Worm (Caenorhabditis elegans) whole organism, L3 larva: ENCODE data around the gene nhr-100.
"Not testable (repeated sequence)": the region's sequence is repeated elsewhere in the genome, so short reads cannot be mapped to it uniquely, and the experiment has no call there.

Experiments used
- R02D3.7 ChIP-seq: fragments of 150-350 bp; optimal IDR thresholded peaks from 2 replicates; lab custom pipeline; 2014; ENCODE audit warnings: missing biosample characterization, missing genetic modification characterization
- ZK546.5 ChIP-seq: sonication (generic microtip); optimal IDR thresholded peaks from 2 replicates; lab custom pipeline; 2017; ENCODE audit warnings: missing biosample characterization, missing genetic modification characterization
- aly-2 ChIP-seq: fragments of 150-350 bp; optimal IDR thresholded peaks from 2 replicates; lab custom pipeline; 2014; ENCODE audit warnings: missing biosample characterization, missing genetic modification characterization
- ama-1 ChIP-seq: fragments of 150-350 bp; optimal IDR thresholded peaks from 2 replicates; lab custom pipeline; 2018
- ceh-16 ChIP-seq: sonication (generic microtip); optimal IDR thresholded peaks from 2 replicates; lab custom pipeline; 2017; ENCODE audit warnings: missing biosample characterization, missing genetic modification characterization
- ceh-82 ChIP-seq: fragments of 150-350 bp; optimal IDR thresholded peaks from 2 replicates; lab custom pipeline; 2014; ENCODE audit warnings: missing biosample characterization, missing genetic modification characterization
- ceh-9 ChIP-seq: sonication (generic microtip); optimal IDR thresholded peaks from 2 replicates; lab custom pipeline; 2018; ENCODE audit warnings: missing biosample characterization, missing genetic modification characterization
- egl-27 ChIP-seq: sonication (generic microtip); optimal IDR thresholded peaks from 4 replicates; lab custom pipeline; 2017; ENCODE audit warnings: missing biosample characterization, missing genetic modification reagents, missing genetic modification characterization
- elt-1 ChIP-seq: fragments of 150-350 bp; optimal IDR thresholded peaks from 2 replicates; lab custom pipeline; 2014; ENCODE audit warnings: missing biosample characterization, missing genetic modification characterization
- elt-2 ChIP-seq: sonication (generic microtip); optimal IDR thresholded peaks from 2 replicates; lab custom pipeline; 2016; ENCODE audit warnings: missing genetic modification reagents, mild to moderate bottlenecking, missing genetic modification characterization, missing compliant biosample characterization
- elt-3 ChIP-seq, 3 experiments: fragments of 150-350 bp in 1 of 3; sonication (generic microtip) in 2 of 3; optimal IDR thresholded peaks; 2 replicates in 2 of 3; 4 replicates in 1 of 3; lab custom pipeline; 2014 to 2017; ENCODE audit warnings: missing biosample characterization in 3 of 3, missing genetic modification characterization in 3 of 3
- eor-1 ChIP-seq, 2 experiments: fragments of 150-350 bp; optimal IDR thresholded peaks; 2 replicates each; lab custom pipeline; 2014 to 2018; ENCODE audit warnings: missing biosample characterization in 2 of 2, missing genetic modification characterization in 2 of 2
- fos-1 ChIP-seq: fragments of 150-350 bp; optimal IDR thresholded peaks from 2 replicates; lab custom pipeline; 2014; ENCODE audit warnings: missing biosample characterization, missing genetic modification characterization
- lin-15B ChIP-seq: fragments of 150-350 bp; optimal IDR thresholded peaks from 2 replicates; lab custom pipeline; 2014; ENCODE audit warnings: missing biosample characterization, missing genetic modification characterization
- lin-39 ChIP-seq: fragments of 150-350 bp; optimal IDR thresholded peaks from 2 replicates; lab custom pipeline; 2018; ENCODE audit warnings: missing biosample characterization, missing genetic modification reagents, missing genetic modification characterization
- mdl-1 ChIP-seq: fragments of 150-350 bp; optimal IDR thresholded peaks from 2 replicates; lab custom pipeline; 2014; ENCODE audit warnings: missing biosample characterization, missing genetic modification characterization
- mml-1 ChIP-seq: fragments of 150-350 bp; sonication (generic microtip); optimal IDR thresholded peaks from 3 replicates; lab custom pipeline; 2014; ENCODE audit warnings: missing biosample characterization, missing genetic modification characterization
- nfya-1 ChIP-seq: sonication (generic microtip); optimal IDR thresholded peaks from 2 replicates; lab custom pipeline; 2017; ENCODE audit warnings: missing genetic modification characterization, mild to moderate bottlenecking, missing compliant biosample characterization, antibody characterized with exemption, moderate library complexity; ENCODE audit not compliant: insufficient read depth
- nhr-12 ChIP-seq: fragments of 150-350 bp; optimal IDR thresholded peaks from 2 replicates; lab custom pipeline; 2014; ENCODE audit warnings: missing biosample characterization, missing genetic modification characterization
- nhr-25 ChIP-seq: sonication (generic microtip); optimal IDR thresholded peaks from 2 replicates; lab custom pipeline; 2017; ENCODE audit warnings: missing biosample characterization, missing genetic modification characterization
- nhr-43 ChIP-seq: sonication (generic microtip); optimal IDR thresholded peaks from 2 replicates; lab custom pipeline; 2016; ENCODE audit warnings: mild to moderate bottlenecking, missing genetic modification characterization, missing compliant biosample characterization; ENCODE audit not compliant: poor library complexity, severe bottlenecking
- pqm-1 ChIP-seq: fragments of 150-350 bp; optimal IDR thresholded peaks from 2 replicates; lab custom pipeline; 2017; ENCODE audit warnings: missing biosample characterization, missing genetic modification characterization, inconsistent platforms
- sea-2 ChIP-seq: fragments of 150-350 bp; sonication (generic microtip); optimal IDR thresholded peaks from 4 replicates; lab custom pipeline; 2014; ENCODE audit warnings: missing biosample characterization, missing genetic modification reagents, missing genetic modification characterization
- skn-1 ChIP-seq: fragments of 150-350 bp; optimal IDR thresholded peaks from 2 replicates; lab custom pipeline; 2014; ENCODE audit warnings: missing biosample characterization, missing genetic modification characterization
- tbx-2 ChIP-seq: sonication (generic microtip); optimal IDR thresholded peaks from 2 replicates; lab custom pipeline; 2016; ENCODE audit warnings: mild to moderate bottlenecking, missing genetic modification characterization, missing compliant biosample characterization
- unc-39 ChIP-seq: sonication (generic microtip); optimal IDR thresholded peaks from 4 replicates; lab custom pipeline; 2017; ENCODE audit warnings: missing biosample characterization, missing genetic modification characterization
- zag-1 ChIP-seq: fragments of 150-350 bp; optimal IDR thresholded peaks from 2 replicates; lab custom pipeline; 2014; ENCODE audit warnings: missing biosample characterization, missing genetic modification characterization
- ztf-11 ChIP-seq: fragments of 150-350 bp; optimal IDR thresholded peaks from 2 replicates; lab custom pipeline; 2014; ENCODE audit warnings: missing biosample characterization, missing genetic modification characterization
- ztf-4 ChIP-seq: fragments of 150-350 bp; optimal IDR thresholded peaks from 2 replicates; lab custom pipeline; 2014; ENCODE audit warnings: missing biosample characterization, missing genetic modification characterization

The nhr-100 gene

DNA sequence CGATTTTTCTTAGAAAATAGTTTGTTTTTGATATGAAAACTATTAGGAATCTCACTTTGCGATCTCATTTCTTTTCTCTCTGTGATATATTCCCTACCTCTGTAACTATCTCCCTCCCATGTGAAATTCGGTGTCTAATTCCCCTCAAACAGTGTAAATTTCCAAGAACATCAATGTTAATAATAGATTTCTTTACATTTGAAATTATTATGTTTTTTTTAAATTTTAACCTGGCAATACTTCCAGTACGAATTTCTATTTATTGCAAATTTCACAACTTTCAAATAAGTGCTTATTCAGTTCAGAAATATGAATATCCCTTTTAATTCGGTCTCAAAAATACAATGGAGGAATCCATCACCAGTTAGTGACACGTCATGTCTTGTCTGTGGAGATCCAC is at the start of gene nhr-100:
Gene nhr-100 (plus strand): TSS at position 301 of the 400 bp plus-strand sequence.
- no peak for TF ChIP-seq eor-1 (tag; optimal IDR thresholded peaks at IDR 0.05; lab: Kevin White, UChicago)
- no peak for TF ChIP-seq elt-1 (tag; lab: Kevin White, UChicago)
- TF ChIP-seq ZK546.5 = no peak
- no peak for TF ChIP-seq aly-2 (tag; lab: Kevin White, UChicago)
- TF ChIP-seq mdl-1 (tag; lab: Kevin White, UChicago) = no peak
- TF ChIP-seq lin-39 (tag; lab: Kevin White, UChicago) = no peak
- no peak for TF ChIP-seq tbx-2 (tag; lab: Kevin White, UChicago)
- TF ChIP-seq ama-1 (lab: Kevin White, UChicago) = no peak
- TF ChIP-seq ceh-82 (tag; lab: Kevin White, UChicago) = no peak
- TF ChIP-seq nhr-25 = no peak
- TF ChIP-seq fos-1 = no peak
- no peak for TF ChIP-seq zag-1
- TF ChIP-seq pqm-1 = no peak
- no peak for TF ChIP-seq mml-1 (tag; lab: Kevin White, UChicago)

DNA sequence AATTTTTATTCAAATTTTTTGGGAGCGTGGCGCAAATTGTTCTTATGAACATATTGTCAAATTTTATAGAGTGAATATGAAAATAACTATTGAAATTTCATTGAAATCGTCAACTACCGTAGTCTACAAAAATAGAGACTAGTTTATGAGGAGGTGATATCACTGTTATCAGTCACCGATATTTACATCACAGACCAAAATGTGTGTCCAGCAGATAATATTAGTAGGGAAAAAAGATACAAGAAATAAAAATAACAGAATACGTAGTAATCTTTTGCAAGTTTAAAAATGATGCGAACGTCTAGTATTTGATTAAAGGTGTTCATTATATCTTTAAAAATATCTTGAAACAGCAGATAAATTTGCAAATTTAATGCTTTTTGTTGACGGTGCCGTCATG is 49.2 kb upstream of the nhr-100 start:
- no peak for TF ChIP-seq lin-39 (tag; lab: Kevin White, UChicago)
- peak; percentile 3 for TF ChIP-seq elt-2 (tag; lab: Kevin White, UChicago)

DNA sequence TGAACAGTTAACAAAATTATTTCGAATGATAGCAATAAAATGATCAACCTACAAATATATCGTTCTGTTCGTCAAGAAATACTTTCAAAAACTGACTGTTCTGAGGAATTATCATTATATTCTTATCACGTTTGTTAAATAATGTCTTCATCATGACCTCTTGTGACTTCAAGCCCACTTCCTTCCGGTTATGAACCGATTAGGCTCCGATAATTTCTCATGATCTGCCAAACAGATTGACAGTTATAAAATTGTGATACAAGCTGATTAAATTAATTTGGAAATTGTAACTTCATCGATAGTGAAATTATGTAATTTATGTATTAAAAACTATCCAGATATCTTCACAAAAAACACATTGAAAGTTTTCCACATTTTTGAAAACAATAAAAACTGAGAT is 47.6 kb upstream of the nhr-100 start, which contains the start of gene ins-8:
Gene ins-8 (minus strand): TSS at position 101 of the 400 bp plus-strand sequence.
- no peak for TF ChIP-seq mml-1 (tag; lab: Kevin White, UChicago)

DNA sequence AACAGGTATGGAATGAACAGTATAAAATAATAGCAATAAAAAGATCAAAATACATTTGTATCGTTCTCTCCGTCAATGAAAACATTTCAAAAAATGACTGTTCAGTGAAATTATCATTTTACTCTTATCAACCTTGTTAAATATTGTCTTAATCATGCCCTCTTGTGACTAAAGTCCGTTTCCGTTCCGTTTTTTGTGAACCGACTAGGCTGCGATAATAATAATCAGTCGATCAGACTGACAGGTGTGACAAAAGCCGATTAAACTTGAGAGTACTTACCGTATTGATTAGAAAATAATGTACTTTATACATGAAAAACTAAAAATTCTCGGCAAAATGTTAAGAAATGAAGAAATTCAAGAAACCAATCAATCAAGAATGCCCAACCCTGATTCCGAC is 46.0 kb upstream of the nhr-100 start, which contains the start of gene ins-7:
Gene ins-7 (minus strand): TSS at position 332 of the 400 bp plus-strand sequence.
- TF ChIP-seq elt-2 (tag; lab: Kevin White, UChicago) = peak; percentile 91
- peak; percentile 34 for TF ChIP-seq pqm-1
- TF ChIP-seq nfya-1 (tag; lab: Kevin White, UChicago) = no peak

DNA sequence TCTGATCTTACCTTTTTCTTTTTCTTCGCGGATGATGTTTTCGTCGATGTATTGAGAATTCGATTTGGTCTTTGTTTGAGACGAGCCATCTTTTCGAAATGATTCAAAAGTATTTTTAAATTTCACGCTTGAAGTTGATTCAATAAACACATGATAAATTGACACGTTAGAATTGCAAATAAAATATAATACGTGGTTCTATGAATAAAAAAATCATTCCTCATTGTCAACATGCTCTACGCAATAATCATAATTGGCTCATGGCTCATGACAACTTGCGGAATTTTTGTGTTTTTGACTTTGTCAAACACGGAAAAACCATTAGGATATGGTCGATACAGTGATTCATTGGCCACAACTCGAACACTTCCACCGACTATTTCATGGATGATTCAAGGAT is 45.0 kb upstream of the nhr-100 start, which contains the start of the genes htas-1 and ZK1251.3:
Gene htas-1 (minus strand): TSS at position 101 of the 400 bp plus-strand sequence.
Gene ZK1251.3 (plus strand): TSS at position 226 of the 400 bp plus-strand sequence.
- TF ChIP-seq nfya-1 (tag; lab: Kevin White, UChicago) (no peak), tbx-2 (tag; lab: Kevin White, UChicago) (no peak), aly-2 (tag; lab: Kevin White, UChicago) (no peak)
- TF ChIP-seq, all 47 proteins: peak for 0

DNA sequence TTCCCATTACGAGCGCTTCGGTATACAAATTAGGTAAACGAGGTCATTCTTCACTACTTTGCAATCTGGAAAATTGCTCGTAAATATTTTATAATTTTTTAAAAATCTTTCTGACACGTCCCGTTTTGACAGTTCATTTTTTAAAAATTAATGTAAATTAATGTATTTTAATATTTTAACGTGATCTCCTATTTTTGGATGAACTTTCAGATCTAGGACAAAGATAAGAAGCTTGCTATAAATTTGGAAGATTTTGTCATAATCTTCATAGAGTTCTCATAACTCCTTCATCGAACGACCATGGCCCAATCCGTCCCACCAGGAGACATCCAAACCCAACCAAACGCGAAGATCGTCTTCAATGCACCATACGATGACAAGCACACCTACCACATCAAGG is 39.8 kb upstream of the nhr-100 start, which contains the start of gene msp-76:
Gene msp-76 (plus strand): TSS at position 301 of the 400 bp plus-strand sequence.
- not testable (repeated sequence) for TF ChIP-seq ceh-9 (tag; lab: Kevin White, UChicago); elt-1 (tag; lab: Kevin White, UChicago); skn-1

DNA sequence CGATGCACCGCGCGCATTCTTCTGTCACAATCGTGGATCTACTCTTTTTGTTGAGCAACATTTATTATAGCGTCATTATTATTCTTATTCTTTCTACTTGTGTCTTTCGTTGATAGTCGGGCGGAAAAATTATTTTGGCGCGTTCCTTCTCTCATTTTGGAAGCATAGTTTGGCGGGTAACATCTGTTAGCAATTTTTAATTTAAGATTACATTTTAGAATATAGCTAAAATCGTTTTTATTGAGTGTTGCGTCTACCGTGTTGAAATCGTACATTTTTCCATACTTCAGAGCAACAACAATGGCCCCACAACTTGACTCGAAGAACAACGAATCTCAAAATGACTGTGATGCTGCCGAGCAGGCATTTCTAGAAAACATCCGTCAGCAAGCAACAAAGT is 37.8 kb upstream of the nhr-100 start, which contains the start of gene sdz-36:
Gene sdz-36 (plus strand): TSS at position 301 of the 400 bp plus-strand sequence.
- TF ChIP-seq nhr-12 (tag; lab: Kevin White, UChicago) (no peak), skn-1 (no peak), unc-39 (tag; lab: Kevin White, UChicago) (no peak), elt-3 (tag; optimal IDR thresholded peaks at IDR 0.05; lab: Kevin White, UChicago) (no peak), lin-15B (no peak), ceh-82 (tag; lab: Kevin White, UChicago) (no peak), nhr-43 (tag; lab: Kevin White, UChicago) (no peak), ceh-16 (no peak), aly-2 (tag; lab: Kevin White, UChicago) (no peak), lin-39 (tag; lab: Kevin White, UChicago) (no peak), egl-27 (no peak), elt-2 (tag; lab: Kevin White, UChicago) (no peak), R02D3.7 (no peak), nhr-25 (no peak), ztf-11 (tag; lab: Kevin White, UChicago) (no peak), eor-1 (tag; optimal IDR thresholded peaks at IDR 0.05; lab: Kevin White, UChicago) (no peak), ztf-4 (tag; lab: Kevin White, UChicago) (no peak), zag-1 (no peak), sea-2 (no peak)
